Fruit fly (Drosophila melanogaster): ENCODE data around the gene CG7715.

Gene CG7715

DNA sequence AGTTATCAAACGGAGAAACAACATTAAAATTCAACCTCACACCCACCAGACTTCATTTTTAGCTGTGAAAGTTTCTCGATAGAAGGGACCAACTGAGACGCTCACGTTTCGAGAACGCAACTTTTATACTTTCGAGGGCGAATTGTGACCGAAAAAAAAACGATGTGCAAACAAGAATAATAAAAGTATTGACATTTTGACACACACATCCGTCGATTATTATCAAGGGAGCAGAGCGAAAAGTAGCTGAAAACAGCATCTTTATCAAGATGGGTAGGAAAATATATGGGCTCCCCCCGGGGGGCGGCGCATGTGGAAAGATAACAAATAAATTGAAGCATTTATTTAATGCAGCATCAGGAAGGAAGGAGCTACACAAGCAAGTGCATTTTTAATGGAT lies 34.7 kb downstream of the CG7715 start, which contains the start of gene CG14300:
TSS of gene CG14300 (minus strand) at position 101 of the 400 bp plus-strand sequence.
- no peak for TF ChIP-seq HLH106 (tag; optimal IDR thresholded peaks at IDR 0.05)
- TF ChIP-seq CG9705 (GFP tag; optimal IDR thresholded peaks at IDR 0.05) = no peak
- no peak for TF ChIP-seq pan (optimal IDR thresholded peaks at IDR 0.05)
- no peak for TF ChIP-seq sage (GFP tag; optimal IDR thresholded peaks at IDR 0.05)
- no peak for TF ChIP-seq br (GFP tag; optimal IDR thresholded peaks at IDR 0.05)
- no peak for TF ChIP-seq OdsH (GFP tag; optimal IDR thresholded peaks at IDR 0.05)
- no peak for TF ChIP-seq Hr78 (GFP tag; optimal IDR thresholded peaks at IDR 0.05)
- TF ChIP-seq Abd-B (GFP tag; optimal IDR thresholded peaks at IDR 0.05) = no peak
- TF ChIP-seq Mio (GFP tag; optimal IDR thresholded peaks at IDR 0.05) = no peak
- no peak for TF ChIP-seq lola (GFP tag; optimal IDR thresholded peaks at IDR 0.05)
- no peak for TF ChIP-seq CG32264 (GFP tag; optimal IDR thresholded peaks at IDR 0.05)
- TF ChIP-seq Myc (optimal IDR thresholded peaks at IDR 0.05) = no peak
- no peak for TF ChIP-seq brk (GFP tag; optimal IDR thresholded peaks at IDR 0.05)
- TF ChIP-seq psq (GFP tag; optimal IDR thresholded peaks at IDR 0.05) = no peak
- TF ChIP-seq dmrt93B (GFP tag; optimal IDR thresholded peaks at IDR 0.05) = no peak
- TF ChIP-seq rgr (GFP tag; optimal IDR thresholded peaks at IDR 0.05) = no peak
- no peak for TF ChIP-seq CrebA (GFP tag; optimal IDR thresholded peaks at IDR 0.05; ENCODE audit: borderline replicate concordance)

dm6 chr3R:18692619-18693018 lies 35.6 kb downstream of the CG7715 start, which contains the start of gene Muc91C:
Gene Muc91C (minus strand): TSS chr3R:18692719.
- TF ChIP-seq fru (GFP tag; optimal IDR thresholded peaks at IDR 0.05) = no peak
- no peak for TF ChIP-seq h (GFP tag; optimal IDR thresholded peaks at IDR 0.05)
- no peak for TF ChIP-seq foxo (GFP tag; optimal IDR thresholded peaks at IDR 0.05)
- no peak for TF ChIP-seq brk (GFP tag; optimal IDR thresholded peaks at IDR 0.05)
- no peak for TF ChIP-seq GATAd (GFP tag; optimal IDR thresholded peaks at IDR 0.05)
- TF ChIP-seq OdsH (GFP tag; optimal IDR thresholded peaks at IDR 0.05) = no peak
- TF ChIP-seq sv (GFP tag; optimal IDR thresholded peaks at IDR 0.05) = no peak
- no peak for TF ChIP-seq Hr78 (GFP tag; optimal IDR thresholded peaks at IDR 0.05)
- TF ChIP-seq Vsx2 (GFP tag; optimal IDR thresholded peaks at IDR 0.05; ENCODE audit: partially characterized antibody) = no peak
- TF ChIP-seq br (GFP tag; optimal IDR thresholded peaks at IDR 0.05) = no peak
- TF ChIP-seq dmrt93B (GFP tag; optimal IDR thresholded peaks at IDR 0.05) = no peak
- TF ChIP-seq jim (GFP tag; optimal IDR thresholded peaks at IDR 0.05) = no peak
- TF ChIP-seq CG32264 (GFP tag; optimal IDR thresholded peaks at IDR 0.05) = no peak

DNA sequence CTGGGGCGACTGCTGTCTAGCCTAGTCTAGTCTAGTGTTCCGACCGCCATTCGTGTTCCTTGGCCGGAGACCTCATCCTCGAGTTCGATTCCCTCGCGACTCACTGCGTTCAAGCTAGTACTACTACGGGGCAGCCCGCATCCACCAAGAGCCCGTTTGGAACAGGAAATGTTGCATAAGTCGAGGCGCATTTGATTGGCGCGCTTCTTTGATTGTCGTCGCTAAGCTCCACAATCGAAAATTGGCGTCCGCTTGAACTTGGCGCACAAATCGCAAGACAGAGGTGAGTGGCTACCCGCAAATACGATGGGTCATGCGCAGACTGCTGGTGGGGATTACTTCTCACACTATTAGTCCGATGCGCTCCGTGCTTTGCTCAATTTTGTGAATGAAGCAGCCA lies 47.2 kb downstream of the CG7715 start:
- TF ChIP-seq Abd-B (GFP tag; optimal IDR thresholded peaks at IDR 0.05) (no peak), CG32264 (GFP tag; optimal IDR thresholded peaks at IDR 0.05) (no peak), psq (GFP tag; optimal IDR thresholded peaks at IDR 0.05) (no peak), Dfd (GFP tag; optimal IDR thresholded peaks at IDR 0.05) (no peak), dsf (GFP tag; optimal IDR thresholded peaks at IDR 0.05; ENCODE audit: borderline replicate concordance) (no peak), Vsx2 (GFP tag; optimal IDR thresholded peaks at IDR 0.05; ENCODE audit: partially characterized antibody) (no peak), CG9705 (GFP tag; optimal IDR thresholded peaks at IDR 0.05) (no peak), N (GFP tag; optimal IDR thresholded peaks at IDR 0.05) (no peak), Rel (GFP tag; optimal IDR thresholded peaks at IDR 0.05) (no peak), Rel (tag; optimal IDR thresholded peaks at IDR 0.05) (no peak), jim (GFP tag; optimal IDR thresholded peaks at IDR 0.05) (no peak), br (GFP tag; optimal IDR thresholded peaks at IDR 0.05) (no peak), fru (GFP tag; optimal IDR thresholded peaks at IDR 0.05) (no peak), usp (GFP tag; optimal IDR thresholded peaks at IDR 0.05) (no peak), Sp1 (GFP tag; optimal IDR thresholded peaks at IDR 0.05) (no peak)

DNA sequence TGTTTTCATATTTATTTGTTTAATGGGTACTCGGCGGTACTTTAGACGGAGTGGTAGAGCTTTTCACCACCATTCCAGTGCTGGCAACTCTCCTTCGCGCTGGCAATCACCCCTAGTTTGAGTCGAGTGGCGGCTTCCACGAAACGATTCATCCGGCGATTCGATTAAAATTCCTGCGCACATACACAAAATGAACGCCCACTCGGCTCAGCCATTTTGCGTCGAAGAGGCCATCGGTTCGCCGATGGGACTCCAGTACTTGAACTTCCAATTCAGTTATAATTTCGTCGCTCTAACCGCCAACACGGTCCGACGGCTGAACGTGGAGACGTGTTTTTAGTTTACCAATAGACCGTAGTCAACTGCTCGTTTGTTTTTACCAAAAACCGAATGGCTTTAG lies 47.9 kb downstream of the CG7715 start, which contains the start of the genes CG46318 and ChT:
TSS of gene CG46318 (plus strand) at position 273 of the 400 bp plus-strand sequence.
TSS of gene ChT (plus strand) at position 273 of the 400 bp plus-strand sequence.
- TF ChIP-seq N (GFP tag; optimal IDR thresholded peaks at IDR 0.05) = no peak
- TF ChIP-seq psq (GFP tag; optimal IDR thresholded peaks at IDR 0.05) = no peak
- no peak for TF ChIP-seq OdsH (GFP tag; optimal IDR thresholded peaks at IDR 0.05)
- TF ChIP-seq Hr78 (GFP tag; optimal IDR thresholded peaks at IDR 0.05) = no peak
- TF ChIP-seq HLH106 (tag; optimal IDR thresholded peaks at IDR 0.05) = no peak
- TF ChIP-seq Hr83 (GFP tag; optimal IDR thresholded peaks at IDR 0.05; ENCODE audit: poor library complexity, severe bottlenecking) = no peak
- TF ChIP-seq dmrt93B (GFP tag; optimal IDR thresholded peaks at IDR 0.05) = no peak
- no peak for TF ChIP-seq usp (GFP tag; optimal IDR thresholded peaks at IDR 0.05)
- no peak for TF ChIP-seq CrebA (GFP tag; optimal IDR thresholded peaks at IDR 0.05; ENCODE audit: borderline replicate concordance)
- TF ChIP-seq Vsx2 (GFP tag; optimal IDR thresholded peaks at IDR 0.05; ENCODE audit: partially characterized antibody) = no peak
- TF ChIP-seq tai (GFP tag; optimal IDR thresholded peaks at IDR 0.05) = no peak
- TF ChIP-seq br (GFP tag; optimal IDR thresholded peaks at IDR 0.05) = no peak
- no peak for TF ChIP-seq h (GFP tag; optimal IDR thresholded peaks at IDR 0.05)
- no peak for TF ChIP-seq Abd-B (GFP tag; optimal IDR thresholded peaks at IDR 0.05)
- TF ChIP-seq foxo (GFP tag; optimal IDR thresholded peaks at IDR 0.05) = no peak

Measured in whole organism, wandering third instar larva.